Fruit fly (Drosophila melanogaster) whole organism, embryonic: Measurements from ENCODE around the gene CG13893.

Source experiments
- Abd-B ChIP-seq: fragments of 200-800 bp; sonication (Bioruptor generic); optimal IDR thresholded peaks from 2 replicates; lab custom pipeline; 2018; ENCODE audit warnings: missing biosample characterization, mild to moderate bottlenecking, missing genetic modification characterization, moderate library complexity
- BEAF-32 ChIP-seq: fragments of 200-800 bp; sonication (Bioruptor generic); optimal IDR thresholded peaks from 3 replicates; lab custom pipeline; 2017; ENCODE audit warnings: missing biosample characterization, missing genetic modification characterization, mild to moderate bottlenecking, moderate library complexity, missing genetic modification reagents
- CG12155 ChIP-seq: fragments of 200-800 bp; sonication (Bioruptor generic); optimal IDR thresholded peaks from 3 replicates; lab custom pipeline; 2016; ENCODE audit warnings: missing biosample characterization, missing genetic modification characterization
- CG12769 ChIP-seq: fragments of 200-800 bp; sonication (Bioruptor generic); optimal IDR thresholded peaks from 2 replicates; lab custom pipeline; 2019; ENCODE audit warnings: missing biosample characterization, mild to moderate bottlenecking, missing genetic modification characterization, moderate library complexity
- CG14965 ChIP-seq: fragments of 200-800 bp; sonication (Bioruptor generic); optimal IDR thresholded peaks from 2 replicates; lab custom pipeline; 2016; ENCODE audit warnings: missing biosample characterization, missing genetic modification characterization, borderline replicate concordance
- CG15269 ChIP-seq: fragments of 200-800 bp; sonication (Bioruptor generic); optimal IDR thresholded peaks from 2 replicates; lab custom pipeline; 2018; ENCODE audit warnings: missing biosample characterization, mild to moderate bottlenecking, missing genetic modification characterization, moderate library complexity
- CG1602 ChIP-seq: fragments of 200-800 bp; sonication (Bioruptor generic); optimal IDR thresholded peaks from 3 replicates; lab custom pipeline; 2016; ENCODE audit warnings: missing biosample characterization, missing genetic modification characterization
- CG17186 ChIP-seq: fragments of 200-800 bp; sonication (Bioruptor generic); optimal IDR thresholded peaks from 3 replicates; lab custom pipeline; 2017; ENCODE audit warnings: missing biosample characterization, missing genetic modification reagents, missing genetic modification characterization
- CG2889 ChIP-seq: fragments of 200-800 bp; sonication (Bioruptor generic); IDR thresholded peaks from 3 replicates; pipeline ENCODE4 v1.3.6; 2022; ENCODE audit warnings: missing biosample characterization, missing genetic modification characterization
- CG32532 ChIP-seq: fragments of 200-800 bp; sonication (Bioruptor generic); IDR thresholded peaks from 2 replicates; pipeline ENCODE4 v1.3.6; 2022; ENCODE audit warnings: missing biosample characterization, missing genetic modification characterization
- CG33213 ChIP-seq: fragments of 200-800 bp; sonication (Bioruptor generic); optimal IDR thresholded peaks from 3 replicates; lab custom pipeline; 2016; ENCODE audit warnings: missing biosample characterization, missing genetic modification characterization
- CG4282 ChIP-seq: fragments of 200-800 bp; sonication (Bioruptor generic); optimal IDR thresholded peaks from 2 replicates; lab custom pipeline; 2016; ENCODE audit warnings: missing biosample characterization, missing genetic modification characterization
- CG7372 ChIP-seq: fragments of 200-800 bp; sonication (Bioruptor generic); IDR thresholded peaks from 2 replicates; pipeline ENCODE4 v1.3.6; 2022; ENCODE audit warnings: missing biosample characterization, missing genetic modification characterization
- CG9727 ChIP-seq: fragments of 200-800 bp; sonication (Bioruptor generic); optimal IDR thresholded peaks from 3 replicates; lab custom pipeline; 2017; ENCODE audit warnings: missing biosample characterization, mild to moderate bottlenecking, missing genetic modification characterization
- CG9932 ChIP-seq: fragments of 200-800 bp; sonication (Bioruptor generic); IDR thresholded peaks from 2 replicates; pipeline ENCODE4 v1.3.6; 2022; ENCODE audit warnings: missing biosample characterization, missing genetic modification characterization
- Dad ChIP-seq: fragments of 200-800 bp; sonication (Bioruptor generic); optimal IDR thresholded peaks from 3 replicates; lab custom pipeline; 2016; ENCODE audit warnings: missing biosample characterization, missing genetic modification characterization
- Dip3 ChIP-seq: fragments of 200-800 bp; sonication (Bioruptor generic); optimal IDR thresholded peaks from 3 replicates; lab custom pipeline; 2016; ENCODE audit warnings: missing biosample characterization, missing genetic modification characterization
- Fer2 ChIP-seq: fragments of 200-800 bp; sonication (Bioruptor generic); optimal IDR thresholded peaks from 2 replicates; lab custom pipeline; 2018; ENCODE audit warnings: missing biosample characterization, mild to moderate bottlenecking, missing genetic modification characterization, moderate library complexity
- Fer3 ChIP-seq: fragments of 200-800 bp; sonication (Bioruptor generic); optimal IDR thresholded peaks from 2 replicates; lab custom pipeline; 2018; ENCODE audit warnings: missing biosample characterization, mild to moderate bottlenecking, missing genetic modification characterization, moderate library complexity
- Hmr ChIP-seq: fragments of 200-800 bp; sonication (Bioruptor generic); optimal IDR thresholded peaks from 3 replicates; lab custom pipeline; 2017; ENCODE audit warnings: mild to moderate bottlenecking, missing biosample characterization, missing genetic modification reagents, missing genetic modification characterization
- MTF-1 ChIP-seq: fragments of 200-800 bp; sonication (Bioruptor generic); optimal IDR thresholded peaks from 2 replicates; lab custom pipeline; 2018; ENCODE audit warnings: missing biosample characterization, mild to moderate bottlenecking, missing genetic modification characterization, borderline replicate concordance
- Myb ChIP-seq: fragments of 200-800 bp; sonication (Bioruptor generic); optimal IDR thresholded peaks from 2 replicates; lab custom pipeline; 2016; ENCODE audit warnings: missing biosample characterization, missing genetic modification characterization
- Oli ChIP-seq: fragments of 200-800 bp; sonication (Bioruptor generic); optimal IDR thresholded peaks from 2 replicates; lab custom pipeline; 2018; ENCODE audit warnings: missing biosample characterization, mild to moderate bottlenecking, missing genetic modification characterization, moderate library complexity
- Poxn ChIP-seq: fragments of 200-800 bp; sonication (Bioruptor generic); IDR thresholded peaks from 2 replicates; pipeline ENCODE4 v1.3.6; 2022; ENCODE audit warnings: missing biosample characterization, missing genetic modification characterization
- Stat92E ChIP-seq, 3 experiments: fragments of >200 bp in 2 of 3; fragments of 200-800 bp in 1 of 3; sonication (Bioruptor generic) in 1 of 3; optimal IDR thresholded peaks; 2 replicates each; lab custom pipeline; 2017 to 2019; ENCODE audit warnings: missing biosample characterization in 3 of 3, missing genetic modification characterization in 3 of 3, mild to moderate bottlenecking in 1 of 3, moderate library complexity in 1 of 3
- Taf1 ChIP-seq: fragments of 200-800 bp; sonication (Bioruptor generic); IDR thresholded peaks from 2 replicates; pipeline ENCODE4 v1.3.6; 2022; ENCODE audit warnings: missing biosample characterization, missing genetic modification characterization
- bcd ChIP-seq: fragments of 200-800 bp; sonication (Bioruptor generic); optimal IDR thresholded peaks from 2 replicates; lab custom pipeline; 2017; ENCODE audit warnings: missing biosample characterization, mild to moderate bottlenecking, missing genetic modification characterization
- chn ChIP-seq: fragments of 200-800 bp; sonication (Bioruptor generic); optimal IDR thresholded peaks from 2 replicates; lab custom pipeline; 2016; ENCODE audit warnings: missing biosample characterization, missing genetic modification characterization
- danr ChIP-seq: fragments of 200-800 bp; sonication (Bioruptor generic); IDR thresholded peaks from 2 replicates; pipeline ENCODE4 v1.3.6; 2022; ENCODE audit warnings: missing biosample characterization, missing genetic modification characterization
- dpn ChIP-seq, 2 experiments: fragments of 200-800 bp; sonication (Bioruptor generic); optimal IDR thresholded peaks; 3 replicates each; lab custom pipeline; 2016; ENCODE audit warnings: missing biosample characterization in 2 of 2, missing genetic modification characterization in 2 of 2
- gcm ChIP-seq: fragments of 200-800 bp; sonication (Bioruptor generic); optimal IDR thresholded peaks from 2 replicates; lab custom pipeline; 2019; ENCODE audit warnings: missing biosample characterization, mild to moderate bottlenecking, missing genetic modification characterization, moderate library complexity
- gcm2 ChIP-seq: fragments of 200-800 bp; sonication (Bioruptor generic); optimal IDR thresholded peaks from 2 replicates; lab custom pipeline; 2016; ENCODE audit warnings: missing biosample characterization, missing genetic modification characterization
- hth ChIP-seq: fragments of >200 bp; optimal IDR thresholded peaks from 2 replicates; lab custom pipeline; 2017; ENCODE audit warnings: inconsistent platforms
- jumu ChIP-seq: fragments of 200-800 bp; sonication (Bioruptor generic); optimal IDR thresholded peaks from 3 replicates; lab custom pipeline; 2016; ENCODE audit warnings: missing biosample characterization, missing genetic modification characterization
- maf-S ChIP-seq: fragments of 200-800 bp; sonication (Bioruptor generic); optimal IDR thresholded peaks from 2 replicates; lab custom pipeline; 2016; ENCODE audit warnings: missing biosample characterization, missing genetic modification characterization
- mirr ChIP-seq: fragments of 200-800 bp; sonication (Bioruptor generic); optimal IDR thresholded peaks from 3 replicates; lab custom pipeline; 2018; ENCODE audit warnings: missing biosample characterization, mild to moderate bottlenecking, missing genetic modification characterization
- pan ChIP-seq, 4 experiments: fragments of >200 bp in 3 of 4; fragments of 200-800 bp in 1 of 4; sonication (Bioruptor generic) in 1 of 4; optimal IDR thresholded peaks in 3 of 4; IDR thresholded peaks in 1 of 4; 2 replicates each; pipeline versions ENCODE4 v1.3.6 to Lab custom; 2017 to 2022; ENCODE audit warnings: missing biosample characterization in 2 of 4, missing genetic modification characterization in 2 of 4, mixed read lengths in 1 of 4
- pfk ChIP-seq: fragments of 200-800 bp; sonication (Bioruptor generic); optimal IDR thresholded peaks from 2 replicates; lab custom pipeline; 2018; ENCODE audit warnings: missing biosample characterization, mild to moderate bottlenecking, missing genetic modification characterization, moderate library complexity
- pita ChIP-seq: fragments of 200-800 bp; sonication (Bioruptor generic); optimal IDR thresholded peaks from 2 replicates; lab custom pipeline; 2017; ENCODE audit warnings: missing biosample characterization, mild to moderate bottlenecking, missing genetic modification characterization
- ro ChIP-seq: fragments of 200-800 bp; sonication (Bioruptor generic); IDR thresholded peaks from 2 replicates; pipeline ENCODE4 v1.3.6; 2022; ENCODE audit warnings: missing biosample characterization, missing genetic modification characterization
- run ChIP-seq: fragments of 200-800 bp; sonication (Bioruptor generic); optimal IDR thresholded peaks from 3 replicates; lab custom pipeline; 2018; ENCODE audit warnings: missing biosample characterization, mild to moderate bottlenecking, missing genetic modification characterization
- sd ChIP-seq: fragments of 200-800 bp; sonication (Bioruptor generic); optimal IDR thresholded peaks from 3 replicates; lab custom pipeline; 2018; ENCODE audit warnings: missing biosample characterization, mild to moderate bottlenecking, missing genetic modification characterization, moderate library complexity
- sqz ChIP-seq: fragments of 200-800 bp; sonication (Bioruptor generic); optimal IDR thresholded peaks from 3 replicates; lab custom pipeline; 2018; ENCODE audit warnings: missing biosample characterization, mild to moderate bottlenecking, missing genetic modification characterization
- tap ChIP-seq: fragments of 200-800 bp; optimal IDR thresholded peaks from 3 replicates; lab custom pipeline; 2019; ENCODE audit warnings: missing biosample characterization, mild to moderate bottlenecking, missing genetic modification characterization, moderate library complexity
- vfl ChIP-seq: fragments of 200-800 bp; sonication (Bioruptor generic); optimal IDR thresholded peaks from 2 replicates; lab custom pipeline; 2016; ENCODE audit warnings: missing biosample characterization, missing genetic modification characterization
- zen2 ChIP-seq: fragments of 200-800 bp; sonication (Bioruptor generic); IDR thresholded peaks from 3 replicates; pipeline ENCODE4 v1.3.6; 2022; ENCODE audit warnings: missing biosample characterization, missing genetic modification characterization; ENCODE audit not compliant: partially characterized antibody
- zfh2 ChIP-seq: fragments of 200-800 bp; sonication (Bioruptor generic); optimal IDR thresholded peaks from 2 replicates; lab custom pipeline; 2016; ENCODE audit warnings: missing biosample characterization, missing genetic modification characterization

CG13893 gene

dm6 chr3L:633272-634254 lies 29.8 kb upstream of the CG13893 start (continued):
- TF ChIP-seq ro (GFP tag; lab: Robert Waterston, UW) (peak; percentile 77), MTF-1 (GFP tag; lab: Kevin White, UChicago) (peak; percentile 47), danr (GFP tag; lab: Robert Waterston, UW) (peak; percentile 54; the same call in 1 of the 2 replicates), CG17186 (GFP tag; lab: Kevin White, UChicago) (peak; percentile 54), Poxn (GFP tag; lab: Robert Waterston, UW) (no peak), pita (no peak), pfk (no peak), tap (peak; percentile 51), hth (no peak), dpn (GFP tag; optimal IDR thresholded peaks at IDR 0.05; lab: Kevin White, UChicago) (peak; percentile 40 to 82), vfl (no peak), BEAF-32 (no peak), zfh2 (GFP tag; lab: Kevin White, UChicago) (no peak), Abd-B (GFP tag; lab: Kevin White, UChicago) (peak; percentile 86), chn (GFP tag; lab: Kevin White, UChicago) (peak; percentile 94), CG32532 (GFP tag; lab: Robert Waterston, UW) (peak; percentile 48; the same call in 1 of the 2 replicates), CG33213 (peak; percentile 72), Myb (GFP tag; lab: Kevin White, UChicago) (peak; percentile 59), CG12155 (GFP tag; lab: Kevin White, UChicago) (peak; percentile 52), CG9727 (GFP tag; lab: Kevin White, UChicago) (peak; percentile 84), Dip3 (peak; percentile 14), Dad (GFP tag; lab: Kevin White, UChicago) (peak; percentile 63), gcm (GFP tag; lab: Kevin White, UChicago) (peak; percentile 84), CG7372 (GFP tag; lab: Robert Waterston, UW) (peak; percentile 64), Stat92E (GFP tag; optimal IDR thresholded peaks at IDR 0.05; lab: Kevin White, UChicago) (peak in 1 of 3 experiments; percentile 66), CG2889 (GFP tag; lab: Robert Waterston, UW) (no peak; the same call in 2 of the 3 replicates), Oli (tag; lab: Kevin White, UChicago) (peak; percentile 91), jumu (GFP tag; lab: Kevin White, UChicago) (peak; percentile 86), CG1602 (GFP tag; lab: Kevin White, UChicago) (peak; percentile 87), CG15269 (peak; percentile 72), mirr (GFP tag; lab: Kevin White, UChicago) (no peak), sqz (GFP tag; lab: Kevin White, UChicago) (peak; percentile 74), pan (optimal IDR thresholded peaks at IDR 0.05; lab: Kevin White, UChicago) (no peak), pan (GFP tag; optimal IDR thresholded peaks at IDR 0.05 in 1 of 2, IDR thresholded peaks at IDR 0.05 in 1 of 2) (peak in 1 of 2 experiments; percentile 86), Taf1 (GFP tag; lab: Robert Waterston, UW) (0 out of 2 replicates have a peak, but pooled peaks have one; percentile 24), bcd (GFP tag; lab: Kevin White, UChicago) (peak; percentile 75), CG12769 (tag; lab: Kevin White, UChicago) (peak; percentile 54), Hmr (GFP tag; lab: Kevin White, UChicago) (peak; percentile 23), gcm2 (GFP tag; lab: Kevin White, UChicago) (peak; percentile 73), CG14965 (peak; percentile 49), Fer2 (no peak), CG4282 (peak; percentile 12), run (peak; percentile 59), maf-S (peak; percentile 76), Fer3 (tag; lab: Kevin White, UChicago) (peak; percentile 58), sd (tag; lab: Kevin White, UChicago) (peak; percentile 25), CG9932 (0 out of 2 replicates have a peak, but pooled peaks have one; percentile 23), zen2 (GFP tag; lab: Robert Waterston, UW) (no peak)
